Worm (Caenorhabditis elegans): ENCODE data around the gene B0244.17.

DNA sequence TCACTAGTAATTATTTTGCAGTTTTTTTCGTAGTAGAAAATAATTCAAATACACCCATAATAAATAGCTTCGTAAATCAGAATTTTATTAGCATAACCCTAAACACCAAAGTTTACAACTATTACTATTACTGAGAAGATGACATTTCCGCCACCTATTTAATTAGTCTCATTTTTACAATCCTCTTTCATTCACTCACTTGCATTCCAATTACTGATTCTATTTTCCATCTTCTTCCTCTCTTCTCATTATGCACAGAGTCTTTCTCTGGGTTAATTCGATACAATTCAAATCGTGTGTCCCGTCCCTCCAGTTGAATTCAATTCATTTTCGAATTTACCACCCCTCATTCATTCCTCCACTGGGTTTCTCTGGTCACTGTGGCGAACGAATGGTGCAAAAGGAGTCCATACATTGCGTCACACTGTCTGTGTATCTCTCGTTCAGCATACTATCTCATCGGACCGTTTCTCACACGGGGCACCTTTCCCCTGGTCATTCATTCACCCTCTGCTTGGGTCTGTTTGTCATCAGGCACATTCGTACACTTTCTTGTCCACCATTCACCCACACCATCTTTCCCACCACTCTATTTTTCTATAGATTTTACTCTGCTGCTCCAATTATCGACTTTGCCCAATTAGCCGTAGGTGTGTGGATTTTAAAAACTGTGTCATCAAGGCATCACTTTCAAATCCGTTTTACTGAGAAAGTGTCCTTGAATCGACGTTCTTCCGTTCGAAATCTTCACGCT lies 12.6 kb upstream of the B0244.17 start:
- TF ChIP-seq nhr-28 (tag; optimal IDR thresholded peaks at IDR 0.05) = no peak
- no peak for TF ChIP-seq lsy-2 (tag; optimal IDR thresholded peaks at IDR 0.05)
- TF ChIP-seq nhr-76 (tag; optimal IDR thresholded peaks at IDR 0.05) = no peak
- no peak for TF ChIP-seq unc-62 (GFP tag; optimal IDR thresholded peaks at IDR 0.05)
- TF ChIP-seq unc-39 (tag; optimal IDR thresholded peaks at IDR 0.05) = no peak
- TF ChIP-seq ztf-11 (tag; optimal IDR thresholded peaks at IDR 0.05) = peak; percentile 0
- TF ChIP-seq nhr-12 (tag; optimal IDR thresholded peaks at IDR 0.05) = no peak
- no peak for TF ChIP-seq lin-13 (tag; optimal IDR thresholded peaks at IDR 0.05)
- no peak for TF ChIP-seq pha-4 (tag; optimal IDR thresholded peaks at IDR 0.05)
- no peak for TF ChIP-seq nhr-237 (tag; optimal IDR thresholded peaks at IDR 0.05)

All from whole organism, mixed stage, embryonic.